Worm (Caenorhabditis elegans): ENCODE results near the gene F56C3.1.

The F56C3.1 gene

DNA sequence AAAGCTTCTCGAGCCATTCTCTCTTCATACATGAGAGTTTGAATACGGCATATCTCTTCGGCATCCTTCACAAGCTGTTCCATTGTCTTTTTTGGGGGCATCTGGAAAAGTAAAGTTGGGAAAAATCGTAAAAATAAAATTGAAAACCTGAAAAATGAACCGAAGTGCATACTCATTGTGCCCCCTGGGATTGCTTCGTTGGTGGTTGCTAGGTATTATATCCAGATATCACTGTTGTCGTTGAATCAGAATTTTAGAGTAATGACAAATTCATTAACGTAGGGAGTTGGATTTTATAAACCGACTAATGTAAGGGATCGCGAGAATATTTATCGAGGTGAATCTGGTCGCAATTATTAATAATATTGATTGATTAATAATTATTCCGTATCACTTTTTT is 5.6 kb upstream of the F56C3.1 start, which contains the start of gene F56C3.10:
Gene F56C3.10 (minus strand): TSS at position 101 of the 400 bp plus-strand sequence.
- TF ChIP-seq mab-5 (tag; optimal IDR thresholded peaks at IDR 0.05): no peak
- no peak for TF ChIP-seq nhr-25 (tag; optimal IDR thresholded peaks at IDR 0.05)
- no peak for TF ChIP-seq elt-3 (tag; optimal IDR thresholded peaks at IDR 0.05)
- TF ChIP-seq alr-1 (tag; optimal IDR thresholded peaks at IDR 0.05): no peak
- TF ChIP-seq blmp-1 (tag; optimal IDR thresholded peaks at IDR 0.05; ENCODE audit: insufficient read depth): no peak
- no peak for TF ChIP-seq nhr-237 (tag; optimal IDR thresholded peaks at IDR 0.05)

DNA sequence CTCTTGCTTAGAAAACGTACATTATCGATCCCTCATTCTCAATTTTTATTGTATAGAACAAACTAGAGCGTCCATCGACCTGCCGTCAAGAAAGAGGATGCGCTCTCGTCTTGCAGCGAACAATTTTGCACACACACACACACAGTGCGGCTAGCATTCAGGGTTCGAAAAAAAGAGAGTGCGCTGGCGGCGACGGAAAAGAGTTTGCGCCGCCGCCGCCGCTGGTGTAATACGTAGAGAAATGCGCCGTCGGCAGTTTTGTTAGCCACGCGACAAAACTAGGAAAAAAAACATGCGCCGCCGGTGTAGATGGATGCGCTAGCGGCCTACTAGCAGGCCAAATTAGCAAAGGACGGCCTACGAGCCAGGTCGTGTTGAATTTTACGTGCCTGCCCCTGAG is 3.6 kb upstream of the F56C3.1 start:
- TF ChIP-seq mdl-1 (tag; optimal IDR thresholded peaks at IDR 0.05) (no peak), dmd-4 (tag; optimal IDR thresholded peaks at IDR 0.05) (no peak), unc-62 (GFP tag; optimal IDR thresholded peaks at IDR 0.05) (no peak), lin-13 (GFP tag; optimal IDR thresholded peaks at IDR 0.05) (no peak), ceh-82 (tag; optimal IDR thresholded peaks at IDR 0.05) (no peak), alr-1 (tag; optimal IDR thresholded peaks at IDR 0.05) (no peak), sma-3 (GFP tag; optimal IDR thresholded peaks at IDR 0.05) (no peak), mab-5 (tag; optimal IDR thresholded peaks at IDR 0.05) (no peak), C34F6.9 (tag; optimal IDR thresholded peaks at IDR 0.05) (no peak), nhr-6 (tag; optimal IDR thresholded peaks at IDR 0.05) (no peak), nhr-12 (tag; optimal IDR thresholded peaks at IDR 0.05) (no peak), lin-39 (tag; optimal IDR thresholded peaks at IDR 0.05) (no peak)

DNA sequence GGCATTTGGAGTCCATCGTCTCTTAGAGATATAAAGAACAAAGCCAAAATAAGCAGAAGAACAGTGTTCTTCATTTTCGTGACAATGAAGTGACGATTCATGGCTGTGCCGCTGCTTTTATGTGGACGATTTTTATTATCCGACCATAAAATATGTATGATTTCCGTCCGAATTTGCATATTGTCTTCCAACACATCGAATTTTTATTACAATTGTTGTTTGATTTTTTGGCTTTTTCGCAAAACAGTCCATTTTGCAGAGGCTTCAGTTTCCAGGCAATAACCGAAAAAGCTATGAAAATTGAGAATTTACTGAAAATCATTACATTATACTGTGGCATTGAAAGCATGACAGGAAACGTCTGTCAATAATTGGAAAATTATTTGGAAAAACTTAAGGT is 2.6 kb upstream of the F56C3.1 start, which contains the start of gene F56C3.8:
Gene F56C3.8 (minus strand): TSS at position 101 of the 400 bp plus-strand sequence.
- TF ChIP-seq mbf-1 (tag; optimal IDR thresholded peaks at IDR 0.05) (no peak), nhr-237 (tag; optimal IDR thresholded peaks at IDR 0.05) (no peak), alr-1 (tag; optimal IDR thresholded peaks at IDR 0.05) (no peak), sma-3 (GFP tag; optimal IDR thresholded peaks at IDR 0.05) (no peak), fos-1 (tag; optimal IDR thresholded peaks at IDR 0.05) (no peak), nhr-12 (tag; optimal IDR thresholded peaks at IDR 0.05) (no peak), nhr-25 (tag; optimal IDR thresholded peaks at IDR 0.05) (no peak), lin-39 (tag; optimal IDR thresholded peaks at IDR 0.05) (no peak), R02D3.7 (tag; optimal IDR thresholded peaks at IDR 0.05) (no peak), unc-55 (GFP tag; optimal IDR thresholded peaks at IDR 0.05) (no peak), elt-1 (tag; optimal IDR thresholded peaks at IDR 0.05) (no peak), lin-13 (GFP tag; optimal IDR thresholded peaks at IDR 0.05) (no peak), nhr-77 (tag; optimal IDR thresholded peaks at IDR 0.05) (no peak), ztf-11 (tag; optimal IDR thresholded peaks at IDR 0.05) (no peak), ceh-82 (tag; optimal IDR thresholded peaks at IDR 0.05) (no peak), crh-2 (tag; optimal IDR thresholded peaks at IDR 0.05) (no peak), ZK546.5 (tag; optimal IDR thresholded peaks at IDR 0.05) (no peak), ztf-1 (GFP tag; conservative IDR thresholded peaks at IDR 0.05) (no peak), sem-4 (tag; optimal IDR thresholded peaks at IDR 0.05) (no peak), ztf-4 (tag; optimal IDR thresholded peaks at IDR 0.05) (no peak)

DNA sequence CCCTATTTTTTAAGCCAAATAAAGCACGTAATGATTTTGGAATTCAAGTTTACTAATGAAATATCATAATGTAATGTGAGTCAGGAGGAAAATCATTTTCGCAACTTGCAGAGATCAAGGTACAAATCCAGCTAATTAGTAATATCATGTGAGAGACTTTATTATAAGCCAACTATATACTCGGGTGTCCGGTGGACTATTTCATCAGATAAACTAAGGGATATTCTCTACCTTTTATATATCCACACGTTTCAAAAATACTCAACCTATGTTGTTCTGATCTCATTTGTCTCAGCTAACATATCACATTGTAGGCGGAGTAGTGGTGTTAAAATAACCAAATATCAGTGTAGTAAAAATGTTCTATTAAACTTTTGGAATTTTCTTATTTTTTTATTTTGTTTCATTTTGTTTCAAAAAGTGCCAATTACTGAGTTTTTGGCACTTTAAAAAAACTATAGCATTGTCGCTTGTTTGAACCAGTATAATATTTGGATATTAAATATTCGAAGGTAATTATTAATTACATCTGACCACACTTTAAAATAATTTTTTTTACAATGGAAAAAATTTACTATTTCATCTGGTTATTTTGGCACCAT is 2.4 kb downstream of the F56C3.1 start:
- no peak for TF ChIP-seq ama-1 (optimal IDR thresholded peaks at IDR 0.05)
- TF ChIP-seq zag-1 (tag; optimal IDR thresholded peaks at IDR 0.05): peak; percentile 59
- TF ChIP-seq R02D3.7 (tag; optimal IDR thresholded peaks at IDR 0.05): peak; percentile 45
- TF ChIP-seq alr-1 (tag; optimal IDR thresholded peaks at IDR 0.05): no peak
- peak; percentile 74 for TF ChIP-seq Y55F3AM.14 (GFP tag; optimal IDR thresholded peaks at IDR 0.05)
- TF ChIP-seq nhr-11 (tag; optimal IDR thresholded peaks at IDR 0.05): peak; percentile 38
- TF ChIP-seq blmp-1 (tag; optimal IDR thresholded peaks at IDR 0.05; ENCODE audit: insufficient read depth): no peak
- peak; percentile 87 for TF ChIP-seq gmeb-1 (tag; optimal IDR thresholded peaks at IDR 0.05)
- TF ChIP-seq nhr-25 (tag; optimal IDR thresholded peaks at IDR 0.05): peak; percentile 95
- peak; percentile 94 for TF ChIP-seq sma-3 (GFP tag; optimal IDR thresholded peaks at IDR 0.05)
- peak; percentile 83 to 93 for TF ChIP-seq lsy-2 (tag; optimal IDR thresholded peaks at IDR 0.05)
- peak; percentile 88 for TF ChIP-seq ztf-4 (tag; optimal IDR thresholded peaks at IDR 0.05)
- peak; percentile 87 for TF ChIP-seq ceh-82 (tag; optimal IDR thresholded peaks at IDR 0.05)
- TF ChIP-seq lin-39 (tag; optimal IDR thresholded peaks at IDR 0.05): no peak
- TF ChIP-seq sem-4 (tag; optimal IDR thresholded peaks at IDR 0.05): peak; percentile 94
- TF ChIP-seq egl-27 (tag; optimal IDR thresholded peaks at IDR 0.05): peak; percentile 93
- peak; percentile 92 for TF ChIP-seq nhr-237 (tag; optimal IDR thresholded peaks at IDR 0.05)
- TF ChIP-seq nhr-77 (tag; optimal IDR thresholded peaks at IDR 0.05): peak; percentile 87
- peak; percentile 66 for TF ChIP-seq mab-5 (tag; optimal IDR thresholded peaks at IDR 0.05)
- peak; percentile 59 for TF ChIP-seq aly-2 (tag; optimal IDR thresholded peaks at IDR 0.05)
- TF ChIP-seq ZK546.5 (tag; optimal IDR thresholded peaks at IDR 0.05): peak; percentile 46
- no peak for TF ChIP-seq peb-1 (tag; optimal IDR thresholded peaks at IDR 0.05)
- peak; percentile 85 for TF ChIP-seq F13H6.1 (tag; optimal IDR thresholded peaks at IDR 0.05)
- no peak for TF ChIP-seq ztf-11 (tag; optimal IDR thresholded peaks at IDR 0.05)
- TF ChIP-seq snpc-4 (tag; optimal IDR thresholded peaks at IDR 0.05): peak; percentile 34
- TF ChIP-seq nhr-23 (tag; optimal IDR thresholded peaks at IDR 0.05): no peak
- peak; percentile 89 for TF ChIP-seq sma-9 (GFP tag; optimal IDR thresholded peaks at IDR 0.05)
- no peak for TF ChIP-seq sma-9 (tag; optimal IDR thresholded peaks at IDR 0.05)
- peak; percentile 85 for TF ChIP-seq nhr-10 (tag; optimal IDR thresholded peaks at IDR 0.05)
- TF ChIP-seq ceh-16 (tag; optimal IDR thresholded peaks at IDR 0.05): peak; percentile 80
- TF ChIP-seq ztf-1 (GFP tag; conservative IDR thresholded peaks at IDR 0.05): no peak
- peak; percentile 85 for TF ChIP-seq unc-55 (GFP tag; optimal IDR thresholded peaks at IDR 0.05)
- TF ChIP-seq mdl-1 (tag; optimal IDR thresholded peaks at IDR 0.05): peak; percentile 7 to 80
- peak; percentile 96 for TF ChIP-seq nhr-129 (tag; optimal IDR thresholded peaks at IDR 0.05)
